Fruit fly (Drosophila melanogaster): ENCODE results near the gene CG32228.

The CG32228 gene

dm6 chr3L:20287046-20287445 lies 21.4 kb downstream of the CG32228 start:
- TF ChIP-seq CG17802 (tag; optimal IDR thresholded peaks at IDR 0.05) (no peak), wek (GFP tag; optimal IDR thresholded peaks at IDR 0.05) (no peak), schlank (tag; optimal IDR thresholded peaks at IDR 0.05) (no peak), CG13894 (tag; optimal IDR thresholded peaks at IDR 0.05) (peak; percentile 93), ERR (GFP tag; optimal IDR thresholded peaks at IDR 0.05) (no peak), CG6813 (GFP tag; optimal IDR thresholded peaks at IDR 0.05) (no peak), CG17359 (tag; optimal IDR thresholded peaks at IDR 0.05) (no peak), gce (GFP tag; IDR thresholded peaks at IDR 0.05) (no peak), abd-A (tag; optimal IDR thresholded peaks at IDR 0.05) (peak; percentile 16), Ptx1 (GFP tag; IDR thresholded peaks at IDR 0.05) (no peak), oc (tag; optimal IDR thresholded peaks at IDR 0.05) (no peak), bsh (GFP tag; optimal IDR thresholded peaks at IDR 0.05) (no peak), CG10366 (GFP tag; IDR thresholded peaks at IDR 0.05) (no peak), Hsf (GFP tag; optimal IDR thresholded peaks at IDR 0.05) (no peak), CG10321 (GFP tag; IDR thresholded peaks at IDR 0.05) (no peak), CG13287 (GFP tag; IDR thresholded peaks at IDR 0.05; ENCODE audit: partially characterized antibody) (no peak), Six4 (GFP tag; optimal IDR thresholded peaks at IDR 0.05) (no peak), cg (GFP tag; optimal IDR thresholded peaks at IDR 0.05) (peak; percentile 28), CG10543 (GFP tag; optimal IDR thresholded peaks at IDR 0.05) (no peak), Myb (GFP tag; optimal IDR thresholded peaks at IDR 0.05) (no peak), BEAF-32 (GFP tag; optimal IDR thresholded peaks at IDR 0.05) (no peak), gsb (GFP tag; IDR thresholded peaks at IDR 0.05) (no peak), CG6272 (GFP tag; IDR thresholded peaks at IDR 0.05) (no peak), Oli (tag; optimal IDR thresholded peaks at IDR 0.05) (no peak)

dm6 chr3L:20295095-20295494 lies 29.5 kb downstream of the CG32228 start, which contains the start of gene gogo:
gogo (minus strand) TSS chr3L:20295133.
- TF ChIP-seq CG17612 (GFP tag; IDR thresholded peaks at IDR 0.05): no peak
- no peak for TF ChIP-seq CG11504 (tag; optimal IDR thresholded peaks at IDR 0.05)
- no peak for TF ChIP-seq CG13296 (GFP tag; optimal IDR thresholded peaks at IDR 0.05)
- no peak for TF ChIP-seq HmgZ (tag; optimal IDR thresholded peaks at IDR 0.05)
- no peak for TF ChIP-seq aop (GFP tag; IDR thresholded peaks at IDR 0.05)
- TF ChIP-seq CkIIα-i1 (GFP tag; IDR thresholded peaks at IDR 0.05): no peak
- TF ChIP-seq CG12104 (GFP tag; optimal IDR thresholded peaks at IDR 0.05): no peak
- TF ChIP-seq CG13287 (GFP tag; IDR thresholded peaks at IDR 0.05; ENCODE audit: partially characterized antibody): no peak; the same call in 1 of the 2 replicates
- no peak for TF ChIP-seq gcm (GFP tag; optimal IDR thresholded peaks at IDR 0.05)
- TF ChIP-seq Doc2 (GFP tag; IDR thresholded peaks at IDR 0.05): no peak
- no peak for TF ChIP-seq wdn (GFP tag; IDR thresholded peaks at IDR 0.05)
- TF ChIP-seq pzg (GFP tag; optimal IDR thresholded peaks at IDR 0.05): peak; percentile 2
- no peak for TF ChIP-seq sisA (GFP tag; IDR thresholded peaks at IDR 0.05)
- TF ChIP-seq CG3847 (GFP tag; IDR thresholded peaks at IDR 0.05): no peak
- no peak for TF ChIP-seq Dll (GFP tag; IDR thresholded peaks at IDR 0.05; ENCODE audit: partially characterized antibody)
- TF ChIP-seq da (GFP tag; optimal IDR thresholded peaks at IDR 0.05): no peak
- no peak for TF ChIP-seq Mad (GFP tag; optimal IDR thresholded peaks at IDR 0.05)
- no peak for TF ChIP-seq CG18599 (GFP tag; optimal IDR thresholded peaks at IDR 0.05)
- TF ChIP-seq CG8359 (GFP tag; optimal IDR thresholded peaks at IDR 0.05; ENCODE audit: borderline replicate concordance): no peak
- TF ChIP-seq CG18476 (GFP tag; optimal IDR thresholded peaks at IDR 0.05): no peak
- TF ChIP-seq CG2116 (GFP tag; optimal IDR thresholded peaks at IDR 0.05): no peak
- no peak for TF ChIP-seq sc (optimal IDR thresholded peaks at IDR 0.05)
- TF ChIP-seq sc (GFP tag; optimal IDR thresholded peaks at IDR 0.05): no peak
- peak; percentile 7 for TF ChIP-seq zen (tag; optimal IDR thresholded peaks at IDR 0.05)
- TF ChIP-seq Bteb2 (GFP tag; optimal IDR thresholded peaks at IDR 0.05): no peak
- TF ChIP-seq CG10543 (GFP tag; optimal IDR thresholded peaks at IDR 0.05): no peak
- no peak for TF ChIP-seq Adf1 (GFP tag; IDR thresholded peaks at IDR 0.05)
- TF ChIP-seq E2f1 (GFP tag; IDR thresholded peaks at IDR 0.05): no peak
- no peak for TF ChIP-seq bowl (GFP tag; IDR thresholded peaks at IDR 0.05)
- 0 out of 3 replicates have a peak, but pooled peaks have one; percentile 28 for TF ChIP-seq Doc3 (GFP tag; IDR thresholded peaks at IDR 0.05; ENCODE audit: partially characterized antibody)
